Worm (Caenorhabditis elegans) whole organism, young adult: ENCODE results near the gene F15E6.10.

Experiments
- F37B4.10 ChIP-seq: fragments of 200-800 bp; sonication (Bioruptor generic); IDR thresholded peaks from 2 replicates; pipeline ENCODE4 v1.3.6; 2022; ENCODE audit warnings: missing genetic modification characterization, missing compliant biosample characterization
- F49E8.2 ChIP-seq: sonication (generic microtip); optimal IDR thresholded peaks from 3 replicates; lab custom pipeline; 2017; ENCODE audit warnings: missing genetic modification characterization, mild to moderate bottlenecking, missing compliant biosample characterization, antibody characterized with exemption, moderate library complexity; ENCODE audit not compliant: insufficient read depth
- K12H6.12 ChIP-seq: fragments of 200-800 bp; sonication (Bioruptor generic); optimal IDR thresholded peaks from 2 replicates; lab custom pipeline; 2018; ENCODE audit warnings: mild to moderate bottlenecking, missing genetic modification characterization, missing compliant biosample characterization
- Y95B8A.8 ChIP-seq: fragments of 200-800 bp; sonication (Bioruptor generic); IDR thresholded peaks from 2 replicates; pipeline ENCODE4 v1.3.6; 2022; ENCODE audit warnings: missing genetic modification reagents, missing genetic modification characterization, missing compliant biosample characterization
- ama-1 ChIP-seq, 3 experiments: fragments of 150-350 bp in 1 of 3; sonication (generic microtip) in 2 of 3; optimal IDR thresholded peaks; 2 replicates each; lab custom pipeline; 2014 to 2018; ENCODE audit warnings: missing biosample characterization in 2 of 3, missing genetic modification characterization in 2 of 3, missing genetic modification reagents in 2 of 3
- cebp-2 ChIP-seq: fragments of 200-800 bp; sonication (Bioruptor generic); IDR thresholded peaks from 2 replicates; pipeline ENCODE4 v1.3.6; 2022; ENCODE audit warnings: missing genetic modification characterization, missing compliant biosample characterization
- efl-1 ChIP-seq: fragments of 150-350 bp; optimal IDR thresholded peaks from 2 replicates; lab custom pipeline; 2014; ENCODE audit warnings: missing biosample characterization, missing genetic modification reagents, missing genetic modification characterization
- mes-4 ChIP-seq: sonication (generic microtip); optimal IDR thresholded peaks from 2 replicates; lab custom pipeline; 2016; ENCODE audit warnings: missing genotype, missing genetic modification characterization, missing compliant biosample characterization
- nfya-1 ChIP-seq: sonication (generic microtip); optimal IDR thresholded peaks from 2 replicates; lab custom pipeline; 2017; ENCODE audit warnings: antibody characterized with exemption, missing compliant biosample characterization, missing genetic modification characterization, borderline replicate concordance; ENCODE audit not compliant: insufficient read depth
- pha-4 ChIP-seq: fragments of 150-350 bp; sonication (generic microtip); optimal IDR thresholded peaks from 2 replicates; lab custom pipeline; 2014; ENCODE audit warnings: missing biosample characterization, missing genetic modification reagents, missing genetic modification characterization
- snpc-4 ChIP-seq, 5 experiments: fragments of 150-350 bp in 1 of 5; sonication (generic microtip) in 4 of 5; optimal IDR thresholded peaks; 2 replicates each; lab custom pipeline; 2014 to 2018; ENCODE audit warnings: missing genetic modification characterization in 5 of 5, missing biosample characterization in 3 of 5, antibody characterized with exemption in 2 of 5, mild to moderate bottlenecking in 2 of 5, missing compliant biosample characterization in 2 of 5, missing genotype in 2 of 5, moderate library complexity in 2 of 5, missing genetic modification reagents in 1 of 5
- zim-3 ChIP-seq: sonication (generic microtip); optimal IDR thresholded peaks from 2 replicates; lab custom pipeline; 2017; ENCODE audit warnings: mild to moderate bottlenecking, missing genetic modification characterization, moderate library complexity, missing compliant biosample characterization
- ztf-18 ChIP-seq: sonication (generic microtip); optimal IDR thresholded peaks from 2 replicates; lab custom pipeline; 2016; ENCODE audit warnings: missing genotype, mild to moderate bottlenecking, missing genetic modification characterization, missing compliant biosample characterization
- ztf-25 ChIP-seq: fragments of 200-800 bp; sonication (Bioruptor generic); IDR thresholded peaks from 2 replicates; pipeline ENCODE4 v1.3.6; 2022; ENCODE audit warnings: missing genetic modification reagents, missing genetic modification characterization, missing compliant biosample characterization

ce11 chrIV:4262993-4263392 lies 29.7 kb upstream of the F15E6.10 start, which contains the start of gene col-33:
- no peak for TF ChIP-seq efl-1
- no peak for TF ChIP-seq pha-4 (tag; lab: Kevin White, UChicago)
- no peak for TF ChIP-seq snpc-4 (GFP tag; optimal IDR thresholded peaks at IDR 0.05; lab: Kevin White, UChicago)
- TF ChIP-seq snpc-4 (tag; optimal IDR thresholded peaks at IDR 0.05; lab: Kevin White, UChicago), result no peak
- TF ChIP-seq K12H6.12 (tag; lab: Kevin White, UChicago), result no peak
- TF ChIP-seq mes-4, result no peak
- TF ChIP-seq cebp-2 (GFP tag; lab: Robert Waterston, UW), result no peak
- TF ChIP-seq nfya-1 (tag; lab: Kevin White, UChicago), result no peak
- no peak for TF ChIP-seq ztf-18 (tag; lab: Kevin White, UChicago)
- no peak for TF ChIP-seq ama-1 (optimal IDR thresholded peaks at IDR 0.05; lab: Kevin White, UChicago)
- no peak for TF ChIP-seq ama-1 (GFP tag; optimal IDR thresholded peaks at IDR 0.05; lab: Kevin White, UChicago)
- no peak for TF ChIP-seq Y95B8A.8 (GFP tag; lab: Robert Waterston, UW)
- no peak for TF ChIP-seq zim-3 (tag; lab: Kevin White, UChicago)
- TF ChIP-seq F49E8.2 (tag; lab: Kevin White, UChicago), result no peak
- TF ChIP-seq F37B4.10 (GFP tag; lab: Robert Waterston, UW), result no peak
- no peak for TF ChIP-seq ztf-25 (GFP tag; lab: Robert Waterston, UW)
